Worm (Caenorhabditis elegans) whole organism, L2 larva: Measurements from ENCODE around the gene nlp-31.
A peak's percentile ranks its signal among the peaks of the same experiment; 100 is the strongest.

Source experiments
- F13H6.1 ChIP-seq: sonication (generic microtip); optimal IDR thresholded peaks from 2 replicates; lab custom pipeline; 2016; ENCODE audit warnings: missing genetic modification characterization, missing compliant biosample characterization
- R02D3.7 ChIP-seq: fragments of 150-350 bp; optimal IDR thresholded peaks from 2 replicates; lab custom pipeline; 2014; ENCODE audit warnings: missing biosample characterization, missing genetic modification characterization
- Y55F3AM.14 ChIP-seq: fragments of 200-800 bp; sonication (Bioruptor generic); optimal IDR thresholded peaks from 2 replicates; lab custom pipeline; 2018; ENCODE audit warnings: mild to moderate bottlenecking, missing genetic modification characterization, missing compliant biosample characterization
- ZK546.5 ChIP-seq: sonication (generic microtip); optimal IDR thresholded peaks from 2 replicates; lab custom pipeline; 2017; ENCODE audit warnings: missing biosample characterization, missing genetic modification characterization
- alr-1 ChIP-seq: fragments of 150-350 bp; optimal IDR thresholded peaks from 2 replicates; lab custom pipeline; 2014; ENCODE audit warnings: missing biosample characterization, missing genetic modification characterization
- aly-2 ChIP-seq: fragments of 150-350 bp; optimal IDR thresholded peaks from 2 replicates; lab custom pipeline; 2014; ENCODE audit warnings: missing biosample characterization, missing genetic modification characterization
- ceh-16 ChIP-seq: fragments of 150-350 bp; optimal IDR thresholded peaks from 2 replicates; lab custom pipeline; 2014; ENCODE audit warnings: missing biosample characterization, missing genetic modification characterization
- ceh-82 ChIP-seq: fragments of 150-350 bp; optimal IDR thresholded peaks from 2 replicates; lab custom pipeline; 2014; ENCODE audit warnings: missing biosample characterization, missing genetic modification characterization
- crh-2 ChIP-seq: sonication (generic microtip); optimal IDR thresholded peaks from 2 replicates; lab custom pipeline; 2017; ENCODE audit warnings: missing biosample characterization, missing genetic modification characterization
- dmd-4 ChIP-seq: sonication (generic microtip); optimal IDR thresholded peaks from 2 replicates; lab custom pipeline; 2017; ENCODE audit warnings: missing biosample characterization, missing genetic modification characterization
- egl-27 ChIP-seq: sonication (generic microtip); optimal IDR thresholded peaks from 3 replicates; lab custom pipeline; 2017; ENCODE audit warnings: missing biosample characterization, missing genetic modification reagents, missing genetic modification characterization
- elt-1 ChIP-seq: fragments of 150-350 bp; optimal IDR thresholded peaks from 2 replicates; lab custom pipeline; 2014; ENCODE audit warnings: missing biosample characterization, missing genetic modification characterization
- fos-1 ChIP-seq: fragments of 150-350 bp; optimal IDR thresholded peaks from 2 replicates; lab custom pipeline; 2014; ENCODE audit warnings: missing biosample characterization, missing genetic modification characterization
- lin-11 ChIP-seq: fragments of 150-350 bp; sonication (generic microtip); optimal IDR thresholded peaks from 2 replicates; lab custom pipeline; 2014; ENCODE audit warnings: missing biosample characterization, missing genetic modification characterization, inconsistent platforms, mixed read lengths
- lin-13 ChIP-seq: fragments of 150-350 bp; optimal IDR thresholded peaks from 2 replicates; lab custom pipeline; 2014; ENCODE audit warnings: missing biosample characterization, missing genetic modification reagents, missing genetic modification characterization
- lin-39 ChIP-seq: fragments of 150-350 bp; optimal IDR thresholded peaks from 2 replicates; lab custom pipeline; 2014; ENCODE audit warnings: missing biosample characterization, missing genetic modification reagents, missing genetic modification characterization
- lsy-2 ChIP-seq, 2 experiments: fragments of 150-350 bp in 1 of 2; sonication (generic microtip) in 1 of 2; optimal IDR thresholded peaks; 2 replicates each; lab custom pipeline; 2014 to 2017; ENCODE audit warnings: missing biosample characterization in 2 of 2, missing genetic modification characterization in 2 of 2
- mab-5 ChIP-seq: fragments of 150-350 bp; optimal IDR thresholded peaks from 2 replicates; lab custom pipeline; 2014; ENCODE audit warnings: missing biosample characterization, missing genetic modification characterization
- mbf-1 ChIP-seq: sonication (generic microtip); optimal IDR thresholded peaks from 2 replicates; lab custom pipeline; 2017; ENCODE audit warnings: missing biosample characterization, missing genetic modification characterization
- mdl-1 ChIP-seq, 2 experiments: fragments of 150-350 bp in 1 of 2; sonication (generic microtip) in 1 of 2; optimal IDR thresholded peaks; 2 replicates each; lab custom pipeline; 2017; ENCODE audit warnings: missing biosample characterization in 2 of 2, missing genetic modification characterization in 2 of 2
- nhr-10 ChIP-seq: sonication (generic microtip); optimal IDR thresholded peaks from 2 replicates; lab custom pipeline; 2017; ENCODE audit warnings: missing biosample characterization, missing genetic modification characterization
- nhr-11 ChIP-seq: fragments of 150-350 bp; optimal IDR thresholded peaks from 2 replicates; lab custom pipeline; 2014; ENCODE audit warnings: missing biosample characterization, missing genetic modification characterization
- nhr-129 ChIP-seq: fragments of 150-350 bp; optimal IDR thresholded peaks from 2 replicates; lab custom pipeline; 2014; ENCODE audit warnings: missing biosample characterization, missing genetic modification characterization
- nhr-23 ChIP-seq: fragments of 150-350 bp; optimal IDR thresholded peaks from 2 replicates; lab custom pipeline; 2014; ENCODE audit warnings: missing biosample characterization, missing genetic modification reagents, missing genetic modification characterization
- nhr-237 ChIP-seq: fragments of 150-350 bp; optimal IDR thresholded peaks from 2 replicates; lab custom pipeline; 2014; ENCODE audit warnings: missing biosample characterization, missing genetic modification characterization
- nhr-6 ChIP-seq: fragments of 150-350 bp; optimal IDR thresholded peaks from 2 replicates; lab custom pipeline; 2014; ENCODE audit warnings: missing biosample characterization, missing genetic modification characterization
- nhr-77 ChIP-seq: fragments of 150-350 bp; optimal IDR thresholded peaks from 2 replicates; lab custom pipeline; 2014; ENCODE audit warnings: missing biosample characterization, missing genetic modification characterization
- sem-4 ChIP-seq: fragments of 150-350 bp; optimal IDR thresholded peaks from 2 replicates; lab custom pipeline; 2014; ENCODE audit warnings: missing biosample characterization, missing genetic modification reagents, missing genetic modification characterization
- skn-1 ChIP-seq: sonication (generic microtip); optimal IDR thresholded peaks from 2 replicates; lab custom pipeline; 2017; ENCODE audit warnings: missing biosample characterization, missing genetic modification characterization
- sma-3 ChIP-seq: sonication (generic microtip); optimal IDR thresholded peaks from 2 replicates; lab custom pipeline; 2016; ENCODE audit warnings: missing genetic modification reagents, missing genetic modification characterization, missing compliant biosample characterization
- sma-9 ChIP-seq, 2 experiments: fragments of 150-350 bp in 1 of 2; sonication (generic microtip) in 1 of 2; optimal IDR thresholded peaks; 2 replicates each; lab custom pipeline; 2014 to 2016; ENCODE audit warnings: missing genetic modification characterization in 2 of 2, mild to moderate bottlenecking in 1 of 2, missing biosample characterization in 1 of 2, missing compliant biosample characterization in 1 of 2, missing genetic modification reagents in 1 of 2, moderate library complexity in 1 of 2
- snpc-4 ChIP-seq: fragments of 150-350 bp; optimal IDR thresholded peaks from 2 replicates; lab custom pipeline; 2014; ENCODE audit warnings: missing biosample characterization, missing genetic modification characterization
- unc-55 ChIP-seq: fragments of 150-350 bp; sonication (generic microtip); optimal IDR thresholded peaks from 3 replicates; lab custom pipeline; 2014; ENCODE audit warnings: missing biosample characterization, missing genetic modification reagents, missing genetic modification characterization
- unc-62 ChIP-seq: fragments of 150-350 bp; optimal IDR thresholded peaks from 2 replicates; lab custom pipeline; 2014; ENCODE audit warnings: missing biosample characterization, missing genetic modification reagents, missing genetic modification characterization
- zag-1 ChIP-seq: fragments of 150-350 bp; optimal IDR thresholded peaks from 2 replicates; lab custom pipeline; 2014; ENCODE audit warnings: missing biosample characterization, missing genetic modification characterization
- ztf-1 ChIP-seq: fragments of 200-800 bp; sonication (Bioruptor generic); conservative IDR thresholded peaks from 2 replicates; pipeline ENCODE4 v1.3.6; 2022; ENCODE audit warnings: missing genetic modification characterization, missing compliant biosample characterization
- ztf-11 ChIP-seq: sonication (generic microtip); optimal IDR thresholded peaks from 2 replicates; lab custom pipeline; 2017; ENCODE audit warnings: missing biosample characterization, missing genetic modification characterization

The nlp-31 gene

DNA sequence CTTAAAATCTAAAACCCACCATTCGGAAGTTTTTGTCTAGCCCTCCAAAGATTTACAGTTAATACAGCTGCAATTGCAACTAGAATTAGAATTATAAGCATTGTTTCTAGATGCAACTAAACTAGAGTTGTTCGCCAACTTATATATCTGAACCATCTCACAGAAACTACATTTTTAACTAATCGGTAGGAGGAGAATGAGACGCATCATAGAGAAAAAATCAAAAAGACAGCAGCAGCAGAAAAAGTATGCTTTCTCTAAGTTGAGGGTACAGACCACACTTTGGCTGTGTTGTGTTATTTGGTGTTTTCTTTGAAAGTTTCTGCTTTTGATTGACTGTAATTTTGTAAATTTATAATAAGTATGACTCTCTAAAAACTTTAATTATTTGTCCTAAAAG lies 16.1 kb upstream of the nlp-31 start, which contains the start of gene cyp-34A7:
TSS of gene cyp-34A7 (minus strand) at position 101 of the 400 bp plus-strand sequence.
- TF ChIP-seq mab-5: no peak

DNA sequence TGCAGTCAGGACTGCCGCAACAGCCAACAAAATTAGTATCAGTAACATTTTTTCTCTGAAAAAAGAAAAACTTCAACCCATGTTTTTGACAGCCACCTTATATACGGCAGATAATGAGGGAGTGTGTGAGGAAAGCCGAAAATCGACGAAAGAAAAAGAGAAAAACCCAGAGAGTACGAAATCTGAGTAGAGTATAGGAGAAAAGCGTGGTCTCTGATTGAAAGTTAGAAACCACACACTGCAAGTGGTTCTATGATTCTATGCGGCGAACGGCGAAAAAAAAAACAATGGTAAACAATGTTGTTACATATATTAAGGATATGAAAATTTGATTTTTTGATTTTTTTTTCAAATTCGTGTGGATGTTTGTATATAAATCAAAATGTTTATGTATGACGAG lies 12.1 kb upstream of the nlp-31 start, which contains the start of gene cyp-34A8:
TSS of gene cyp-34A8 (minus strand) at position 62 of the 400 bp plus-strand sequence.
- TF ChIP-seq Y55F3AM.14 (GFP tag; lab: Kevin White, UChicago) (no peak), mbf-1 (tag; lab: Kevin White, UChicago) (no peak), ceh-16 (tag; lab: Kevin White, UChicago) (no peak), sma-3 (no peak), sma-9 (GFP tag; optimal IDR thresholded peaks at IDR 0.05; lab: Kevin White, UChicago) (peak; percentile 31), sma-9 (tag; optimal IDR thresholded peaks at IDR 0.05; lab: Kevin White, UChicago) (no peak)

DNA sequence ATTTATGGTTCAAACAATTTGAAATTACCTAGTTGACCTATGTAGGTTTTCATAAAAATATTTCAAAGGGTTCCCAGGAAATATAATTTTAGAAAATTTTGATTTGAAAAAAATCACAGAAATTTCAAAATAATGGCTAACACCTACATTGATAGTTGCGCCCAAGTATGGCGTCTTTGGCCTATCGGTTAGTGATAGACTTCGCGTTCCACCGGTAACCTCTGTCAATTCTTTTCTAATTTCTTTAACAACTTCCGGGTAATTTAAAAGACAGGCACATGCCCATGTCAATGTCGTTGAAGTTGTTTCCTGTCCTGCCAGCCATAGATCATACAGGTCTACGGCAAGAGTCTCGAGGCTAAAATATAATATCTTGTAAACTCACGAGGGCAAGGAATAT lies 10.9 kb upstream of the nlp-31 start:
- TF ChIP-seq snpc-4 (no peak), elt-1 (no peak), F13H6.1 (no peak), lin-11 (tag; lab: Kevin White, UChicago) (no peak), ztf-1 (GFP tag; lab: Robert Waterston, UW) (no peak), nhr-11 (tag; lab: Kevin White, UChicago) (no peak), egl-27 (tag; lab: Kevin White, UChicago) (no peak), nhr-77 (no peak), Y55F3AM.14 (GFP tag; lab: Kevin White, UChicago) (no peak), nhr-237 (tag; lab: Kevin White, UChicago) (no peak)

DNA sequence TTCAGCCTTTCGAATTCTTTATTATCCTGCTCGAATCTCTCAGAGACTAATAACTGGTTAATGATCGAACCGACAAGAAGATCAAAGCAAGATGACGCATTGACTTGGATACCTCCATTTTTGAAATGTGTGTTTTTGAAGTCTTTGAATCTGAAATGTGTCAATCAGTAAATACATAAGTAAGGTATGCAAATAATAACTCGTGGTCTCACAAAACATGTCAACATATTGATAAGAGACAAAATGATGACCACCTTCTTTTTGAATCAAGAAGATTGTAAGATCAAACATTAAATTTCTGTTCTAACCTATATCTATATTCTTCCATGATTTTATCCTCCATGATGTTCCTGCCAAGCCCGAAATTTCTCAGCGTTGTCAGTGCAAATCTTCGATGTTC lies 10.2 kb upstream of the nlp-31 start:
- no peak for TF ChIP-seq fos-1 (tag; lab: Kevin White, UChicago)
- TF ChIP-seq elt-1: no peak
- TF ChIP-seq nhr-11 (tag; lab: Kevin White, UChicago): no peak
- TF ChIP-seq zag-1 (tag; lab: Kevin White, UChicago): no peak
- no peak for TF ChIP-seq R02D3.7 (tag; lab: Kevin White, UChicago)
- TF ChIP-seq lin-13 (GFP tag; lab: Kevin White, UChicago): no peak
- TF ChIP-seq lsy-2 (tag; optimal IDR thresholded peaks at IDR 0.05; lab: Kevin White, UChicago): no peak
- no peak for TF ChIP-seq dmd-4 (tag; lab: Kevin White, UChicago)
- TF ChIP-seq ztf-1 (GFP tag; lab: Robert Waterston, UW): no peak
- TF ChIP-seq nhr-129: no peak
- TF ChIP-seq sma-9 (GFP tag; optimal IDR thresholded peaks at IDR 0.05; lab: Kevin White, UChicago): no peak
- no peak for TF ChIP-seq sma-9 (tag; optimal IDR thresholded peaks at IDR 0.05; lab: Kevin White, UChicago)
- no peak for TF ChIP-seq nhr-10 (tag; lab: Kevin White, UChicago)
- no peak for TF ChIP-seq aly-2 (tag; lab: Kevin White, UChicago)
- TF ChIP-seq unc-62: no peak
- no peak for TF ChIP-seq nhr-77
- TF ChIP-seq nhr-6: no peak
- TF ChIP-seq unc-55 (GFP tag; lab: Kevin White, UChicago): no peak

DNA sequence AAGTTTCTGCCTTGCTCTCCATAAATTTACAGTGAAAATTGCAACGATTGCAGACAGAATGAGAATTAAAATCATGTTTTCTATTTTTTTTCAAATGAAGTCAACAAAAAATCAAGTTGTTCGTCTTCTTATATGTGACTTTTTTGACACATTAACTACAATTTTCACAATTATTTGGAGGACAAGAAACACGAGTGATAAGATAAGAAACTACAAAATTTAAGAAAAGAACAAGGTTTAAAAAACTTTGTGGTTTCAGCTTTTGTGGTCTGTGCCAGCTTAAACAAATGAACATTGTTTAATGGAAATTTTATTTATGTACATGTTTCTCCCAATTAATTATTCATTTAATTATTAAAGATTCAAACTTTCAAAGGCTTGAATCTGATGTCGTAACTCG lies 9.4 kb upstream of the nlp-31 start, which contains the start of gene cyp-34A9:
TSS of gene cyp-34A9 (minus strand) at position 131 of the 400 bp plus-strand sequence.
- TF ChIP-seq fos-1 (tag; lab: Kevin White, UChicago): peak; percentile 36
- peak; percentile 58 for TF ChIP-seq sma-9 (GFP tag; optimal IDR thresholded peaks at IDR 0.05; lab: Kevin White, UChicago)
- no peak for TF ChIP-seq sma-9 (tag; optimal IDR thresholded peaks at IDR 0.05; lab: Kevin White, UChicago)
- TF ChIP-seq lin-13 (GFP tag; lab: Kevin White, UChicago): no peak
- no peak for TF ChIP-seq nhr-23 (tag; lab: Kevin White, UChicago)
- TF ChIP-seq F13H6.1: no peak
- TF ChIP-seq, all 48 proteins: peak for 2

DNA sequence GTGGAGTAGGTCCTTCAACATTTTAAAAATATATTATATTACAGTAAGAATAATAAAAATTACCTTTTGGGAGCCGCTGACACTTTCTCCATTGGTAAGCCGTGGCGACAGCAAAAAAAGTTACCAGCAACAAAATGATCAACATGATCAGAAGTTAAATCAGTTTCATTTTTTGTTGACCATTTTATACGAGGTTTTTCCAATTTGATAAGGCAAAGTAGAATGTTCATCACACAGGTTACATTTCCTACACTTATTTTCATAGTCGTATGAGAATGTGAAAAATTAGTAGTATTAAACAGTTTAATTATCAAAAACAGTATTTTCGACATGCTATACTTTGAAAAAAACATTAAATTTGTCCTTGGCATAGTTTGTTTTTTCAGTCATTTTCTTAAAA lies 7.0 kb upstream of the nlp-31 start, which contains the start of gene cyp-34A10:
TSS of gene cyp-34A10 (minus strand) at position 146 of the 400 bp plus-strand sequence.
- no peak for TF ChIP-seq sma-3
- TF ChIP-seq lin-13 (GFP tag; lab: Kevin White, UChicago): no peak

DNA sequence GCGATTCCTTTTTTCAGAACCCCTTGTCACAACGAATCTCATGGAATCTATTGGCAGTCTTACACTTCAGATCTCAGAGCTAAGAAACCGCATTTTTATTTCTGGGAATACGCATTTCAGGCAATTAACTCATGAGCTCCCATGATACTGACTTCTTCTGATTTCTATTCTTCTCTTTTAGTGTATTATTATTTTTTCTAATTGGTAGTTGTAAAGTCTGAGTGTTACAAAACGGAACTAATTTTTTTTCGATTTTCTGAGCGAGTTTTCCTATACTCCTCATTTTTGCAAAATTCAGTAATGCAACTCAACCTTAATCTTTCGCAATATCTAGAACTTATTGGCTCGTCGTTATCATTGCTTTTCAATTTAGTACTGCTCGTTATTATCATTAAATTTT lies 5.5 kb upstream of the nlp-31 start, which contains the start of gene str-82:
TSS of gene str-82 (plus strand) at position 301 of the 400 bp plus-strand sequence.
- TF ChIP-seq lin-39 (tag; lab: Kevin White, UChicago) (no peak), dmd-4 (tag; lab: Kevin White, UChicago) (no peak), mbf-1 (tag; lab: Kevin White, UChicago) (no peak), lin-13 (GFP tag; lab: Kevin White, UChicago) (no peak), crh-2 (tag; lab: Kevin White, UChicago) (no peak), alr-1 (no peak), mdl-1 (tag; optimal IDR thresholded peaks at IDR 0.05; lab: Kevin White, UChicago) (no peak), zag-1 (tag; lab: Kevin White, UChicago) (no peak), skn-1 (no peak), sem-4 (tag; lab: Kevin White, UChicago) (no peak), lsy-2 (tag; optimal IDR thresholded peaks at IDR 0.05; lab: Kevin White, UChicago) (no peak), ZK546.5 (no peak), Y55F3AM.14 (GFP tag; lab: Kevin White, UChicago) (no peak), nhr-77 (no peak), ceh-82 (tag; lab: Kevin White, UChicago) (no peak), ztf-11 (tag; lab: Kevin White, UChicago) (no peak)
